Fruit fly (Drosophila melanogaster) whole organism, embryonic: ENCODE results near the gene GstO3.

Source experiments
- Antp ChIP-seq: fragments of 200-800 bp; sonication (Bioruptor generic); optimal IDR thresholded peaks from 3 replicates; lab custom pipeline; 2016; ENCODE audit warnings: missing biosample characterization, missing genetic modification characterization
- Atf-2 ChIP-seq: fragments of 200-800 bp; sonication (Bioruptor generic); optimal IDR thresholded peaks from 2 replicates; lab custom pipeline; 2016; ENCODE audit warnings: missing biosample characterization, missing genetic modification characterization
- CG11723 ChIP-seq: fragments of 200-800 bp; sonication (Bioruptor generic); optimal IDR thresholded peaks from 2 replicates; lab custom pipeline; 2017; ENCODE audit warnings: missing biosample characterization, mild to moderate bottlenecking, missing genetic modification characterization
- CG15514 ChIP-seq: fragments of 200-800 bp; sonication (Bioruptor generic); optimal IDR thresholded peaks from 3 replicates; lab custom pipeline; 2017; ENCODE audit warnings: missing biosample characterization, missing genetic modification characterization, mild to moderate bottlenecking, moderate library complexity, missing genetic modification reagents
- CG17385 ChIP-seq: fragments of 200-800 bp; sonication (Bioruptor generic); optimal IDR thresholded peaks from 3 replicates; lab custom pipeline; 2018; ENCODE audit warnings: missing biosample characterization, mild to moderate bottlenecking, missing genetic modification characterization
- CG17829 ChIP-seq: fragments of 200-800 bp; optimal IDR thresholded peaks from 2 replicates; lab custom pipeline; 2019; ENCODE audit warnings: missing biosample characterization, mild to moderate bottlenecking, missing genetic modification characterization, moderate library complexity
- CG30403 ChIP-seq: fragments of 200-800 bp; sonication (Bioruptor generic); optimal IDR thresholded peaks from 3 replicates; lab custom pipeline; 2016; ENCODE audit warnings: missing biosample characterization, missing genetic modification characterization
- CG31224 ChIP-seq: fragments of 200-800 bp; sonication (Bioruptor generic); IDR thresholded peaks from 2 replicates; pipeline ENCODE4 v1.3.6; 2022; ENCODE audit warnings: missing biosample characterization, missing genetic modification characterization
- CG3163 ChIP-seq: fragments of 200-800 bp; sonication (Bioruptor generic); optimal IDR thresholded peaks from 3 replicates; lab custom pipeline; 2016; ENCODE audit warnings: missing biosample characterization, missing genetic modification characterization
- CG3726 ChIP-seq: fragments of 200-800 bp; sonication (Bioruptor generic); IDR thresholded peaks from 3 replicates; pipeline ENCODE4, ENCODE4 v1.3.6; 2022; ENCODE audit warnings: missing biosample characterization, missing genetic modification characterization
- CG42726 ChIP-seq: fragments of 200-800 bp; sonication (Bioruptor generic); IDR thresholded peaks from 2 replicates; pipeline ENCODE4 v1.3.6; 2022; ENCODE audit warnings: missing biosample characterization, missing genetic modification characterization; ENCODE audit not compliant: partially characterized antibody
- CG4820 ChIP-seq: fragments of 200-800 bp; sonication (Bioruptor generic); optimal IDR thresholded peaks from 3 replicates; lab custom pipeline; 2016; ENCODE audit warnings: missing biosample characterization, missing genetic modification characterization
- CG5245 ChIP-seq: fragments of 200-800 bp; sonication (Bioruptor generic); optimal IDR thresholded peaks from 3 replicates; lab custom pipeline; 2016; ENCODE audit warnings: missing biosample characterization, missing genetic modification characterization
- CG6765 ChIP-seq: fragments of 200-800 bp; sonication (Bioruptor generic); optimal IDR thresholded peaks from 3 replicates; lab custom pipeline; 2017; ENCODE audit warnings: missing biosample characterization, mild to moderate bottlenecking, missing genetic modification characterization
- CG6813 ChIP-seq: fragments of 200-800 bp; sonication (Bioruptor generic); optimal IDR thresholded peaks from 2 replicates; lab custom pipeline; 2017; ENCODE audit warnings: missing biosample characterization, missing genetic modification characterization, mild to moderate bottlenecking, moderate library complexity, missing genetic modification reagents
- CG7556 ChIP-seq: fragments of 200-800 bp; sonication (Bioruptor generic); optimal IDR thresholded peaks from 2 replicates; lab custom pipeline; 2017; ENCODE audit warnings: missing biosample characterization, mild to moderate bottlenecking, missing genetic modification characterization
- CG7745 ChIP-seq: fragments of 200-800 bp; sonication (Bioruptor generic); optimal IDR thresholded peaks from 2 replicates; lab custom pipeline; 2018; ENCODE audit warnings: missing biosample characterization, mild to moderate bottlenecking, missing genetic modification characterization, moderate library complexity
- ERR ChIP-seq: fragments of 200-800 bp; sonication (Bioruptor generic); optimal IDR thresholded peaks from 2 replicates; lab custom pipeline; 2016; ENCODE audit warnings: missing biosample characterization, missing genetic modification characterization
- Ets65A ChIP-seq: fragments of 200-800 bp; sonication (Bioruptor generic); peaks from one replicate; lab custom pipeline; 2016; ENCODE audit warnings: missing biosample characterization, missing genetic modification characterization
- Myb ChIP-seq: fragments of 200-800 bp; sonication (Bioruptor generic); optimal IDR thresholded peaks from 2 replicates; lab custom pipeline; 2016; ENCODE audit warnings: missing biosample characterization, missing genetic modification characterization
- NK7.1 ChIP-seq: fragments of 200-800 bp; sonication (Bioruptor generic); optimal IDR thresholded peaks from 3 replicates; lab custom pipeline; 2016; ENCODE audit warnings: missing biosample characterization, missing genetic modification characterization
- Pdp1 ChIP-seq, 2 experiments: fragments of 200-800 bp; sonication (Bioruptor generic); optimal IDR thresholded peaks; 3 replicates each; lab custom pipeline; 2016; ENCODE audit warnings: missing biosample characterization in 2 of 2, missing genetic modification characterization in 2 of 2, mild to moderate bottlenecking in 1 of 2, moderate library complexity in 1 of 2
- Scr ChIP-seq: fragments of 200-800 bp; sonication (Bioruptor generic); IDR thresholded peaks from 2 replicates; pipeline ENCODE4 v1.3.6; 2022; ENCODE audit warnings: missing biosample characterization, missing genetic modification characterization; ENCODE audit not compliant: partially characterized antibody
- TFAM ChIP-seq: fragments of 200-800 bp; sonication (Bioruptor generic); optimal IDR thresholded peaks from 2 replicates; lab custom pipeline; 2017; ENCODE audit warnings: missing biosample characterization, missing genetic modification characterization, inconsistent platforms
- abd-A ChIP-seq: fragments of 200-800 bp; sonication (Bioruptor generic); optimal IDR thresholded peaks from 3 replicates; lab custom pipeline; 2019; ENCODE audit warnings: missing biosample characterization, mild to moderate bottlenecking, missing genetic modification characterization, moderate library complexity
- amos ChIP-seq: fragments of 200-800 bp; sonication (Bioruptor generic); IDR thresholded peaks from 2 replicates; pipeline ENCODE4 v1.3.6; 2022; ENCODE audit warnings: missing biosample characterization, missing genetic modification characterization; ENCODE audit not compliant: partially characterized antibody
- ap ChIP-seq: fragments of 200-800 bp; sonication (Bioruptor generic); IDR thresholded peaks from 2 replicates; pipeline ENCODE4 v1.3.6; 2022; ENCODE audit warnings: missing biosample characterization, missing genetic modification characterization
- corto ChIP-seq: fragments of 200-800 bp; sonication (Bioruptor generic); optimal IDR thresholded peaks from 2 replicates; lab custom pipeline; 2016; ENCODE audit warnings: missing biosample characterization, mild to moderate bottlenecking, missing genetic modification characterization, moderate library complexity
- cwo ChIP-seq: fragments of 200-800 bp; sonication (Bioruptor generic); optimal IDR thresholded peaks from 3 replicates; lab custom pipeline; 2017; ENCODE audit warnings: missing biosample characterization, missing genetic modification characterization, mild to moderate bottlenecking, moderate library complexity, missing genetic modification reagents
- da ChIP-seq: fragments of 200-800 bp; sonication (Bioruptor generic); optimal IDR thresholded peaks from 2 replicates; lab custom pipeline; 2016; ENCODE audit warnings: missing biosample characterization, missing genetic modification characterization
- emc ChIP-seq: fragments of 200-800 bp; sonication (Bioruptor generic); optimal IDR thresholded peaks from 2 replicates; lab custom pipeline; 2016; ENCODE audit warnings: missing biosample characterization, missing genetic modification characterization
- exex ChIP-seq: fragments of 200-800 bp; sonication (Bioruptor generic); optimal IDR thresholded peaks from 4 replicates; lab custom pipeline; 2018; ENCODE audit warnings: missing biosample characterization, mild to moderate bottlenecking, missing genetic modification characterization, moderate library complexity
- gro ChIP-seq: fragments of 200-800 bp; sonication (Bioruptor generic); optimal IDR thresholded peaks from 2 replicates; lab custom pipeline; 2016; ENCODE audit warnings: missing biosample characterization, missing genetic modification characterization
- ham ChIP-seq: fragments of 200-800 bp; sonication (Bioruptor generic); IDR thresholded peaks from 2 replicates; pipeline ENCODE4 v1.3.6; 2022; ENCODE audit warnings: missing biosample characterization, missing genetic modification characterization
- kay ChIP-seq: fragments of 200-800 bp; sonication (Bioruptor generic); optimal IDR thresholded peaks from 2 replicates; lab custom pipeline; 2016; ENCODE audit warnings: missing biosample characterization, missing genetic modification characterization
- lab ChIP-seq: fragments of 200-800 bp; sonication (Bioruptor generic); optimal IDR thresholded peaks from 3 replicates; lab custom pipeline; 2017; ENCODE audit warnings: missing biosample characterization, missing genetic modification characterization, mild to moderate bottlenecking, moderate library complexity, missing genetic modification reagents
- onecut ChIP-seq: fragments of 200-800 bp; sonication (Bioruptor generic); IDR thresholded peaks from 2 replicates; pipeline ENCODE4 v1.3.6; 2022; ENCODE audit warnings: missing biosample characterization, missing genetic modification characterization
- prd ChIP-seq, 3 experiments: fragments of >200 bp in 2 of 3; fragments of 200-800 bp in 1 of 3; sonication (Bioruptor generic) in 1 of 3; optimal IDR thresholded peaks in 2 of 3; IDR thresholded peaks in 1 of 3; 2 replicates in 2 of 3; 3 replicates in 1 of 3; pipeline versions ENCODE4 v1.3.6 to Lab custom; 2017 to 2022; ENCODE audit warnings: missing biosample characterization in 1 of 3, missing genetic modification characterization in 1 of 3
- sc ChIP-seq, 3 experiments: fragments of >200 bp in 2 of 3; fragments of 200-800 bp in 1 of 3; sonication (Bioruptor generic) in 1 of 3; optimal IDR thresholded peaks; 2 replicates in 2 of 3; 3 replicates in 1 of 3; lab custom pipeline; 2017; ENCODE audit warnings: mild to moderate bottlenecking in 1 of 3, missing biosample characterization in 1 of 3, missing genetic modification characterization in 1 of 3, missing genetic modification reagents in 1 of 3
- seq ChIP-seq: fragments of 200-800 bp; sonication (Bioruptor generic); IDR thresholded peaks from 2 replicates; pipeline ENCODE4 v1.3.6; 2022; ENCODE audit warnings: missing biosample characterization, missing genetic modification characterization
- sug ChIP-seq: fragments of 200-800 bp; optimal IDR thresholded peaks from 2 replicates; lab custom pipeline; 2019; ENCODE audit warnings: missing biosample characterization, mild to moderate bottlenecking, missing genetic modification characterization, moderate library complexity
- tio ChIP-seq: fragments of 200-800 bp; sonication (Bioruptor generic); optimal IDR thresholded peaks from 2 replicates; lab custom pipeline; 2017; ENCODE audit warnings: missing biosample characterization, missing genetic modification characterization, inconsistent platforms
- tll ChIP-seq, 2 experiments: fragments of 200-800 bp in 1 of 2; fragments of >200 bp in 1 of 2; sonication (Bioruptor generic) in 1 of 2; optimal IDR thresholded peaks; 2 replicates each; lab custom pipeline; 2017 to 2019; ENCODE audit warnings: missing biosample characterization in 2 of 2, missing genetic modification characterization in 2 of 2, mild to moderate bottlenecking in 1 of 2, moderate library complexity in 1 of 2
- tup ChIP-seq: fragments of 200-800 bp; sonication (Bioruptor generic); optimal IDR thresholded peaks from 2 replicates; lab custom pipeline; 2016; ENCODE audit warnings: missing biosample characterization, mild to moderate bottlenecking, missing genetic modification characterization, moderate library complexity
- unc-4 ChIP-seq: fragments of 200-800 bp; sonication (Bioruptor generic); IDR thresholded peaks from 2 replicates; pipeline ENCODE4 v1.3.6; 2022; ENCODE audit warnings: missing biosample characterization, missing genetic modification characterization; ENCODE audit not compliant: partially characterized antibody
- zen ChIP-seq: fragments of 200-800 bp; sonication (Bioruptor generic); optimal IDR thresholded peaks from 3 replicates; lab custom pipeline; 2018; ENCODE audit warnings: missing biosample characterization, mild to moderate bottlenecking, missing genetic modification characterization, moderate library complexity
- zfh1 ChIP-seq: fragments of 200-800 bp; sonication (Bioruptor generic); IDR thresholded peaks from 3 replicates; pipeline ENCODE4 v1.3.6; 2022; ENCODE audit warnings: missing biosample characterization, missing genetic modification characterization

GstO3 gene

dm6 chr3L:8518516-8519087, at the start of gene GstO3 (continued):
- TF ChIP-seq cwo (GFP tag; lab: Kevin White, UChicago) (no peak), CG15514 (GFP tag; lab: Kevin White, UChicago) (peak; percentile 52), CG30403 (GFP tag; lab: Kevin White, UChicago) (no peak), da (GFP tag; lab: Kevin White, UChicago) (no peak), CG7745 (no peak), Antp (GFP tag; lab: Kevin White, UChicago) (no peak), NK7.1 (GFP tag; lab: Kevin White, UChicago) (no peak), kay (GFP tag; lab: Kevin White, UChicago) (no peak), prd (optimal IDR thresholded peaks at IDR 0.05; lab: Kevin White, UChicago) (no peak), prd (GFP tag; IDR thresholded peaks at IDR 0.05; lab: Robert Waterston, UW) (no peak), seq (GFP tag; lab: Robert Waterston, UW) (no peak), CG5245 (GFP tag; lab: Kevin White, UChicago) (no peak), TFAM (GFP tag; lab: Kevin White, UChicago) (no peak), tup (GFP tag; lab: Kevin White, UChicago) (no peak), Pdp1 (GFP tag; optimal IDR thresholded peaks at IDR 0.05; lab: Kevin White, UChicago) (peak in 1 of 2 experiments; percentile 59), onecut (GFP tag; lab: Robert Waterston, UW) (no peak), exex (tag; lab: Kevin White, UChicago) (peak; percentile 19), Atf-2 (GFP tag; lab: Kevin White, UChicago) (no peak), Myb (GFP tag; lab: Kevin White, UChicago) (no peak), ERR (GFP tag; lab: Kevin White, UChicago) (no peak), lab (GFP tag; lab: Kevin White, UChicago) (peak; percentile 34), CG3726 (GFP tag; lab: Robert Waterston, UW) (no peak), CG3163 (peak; percentile 93), CG6765 (GFP tag; lab: Kevin White, UChicago) (no peak), CG42726 (GFP tag; lab: Robert Waterston, UW) (0 out of 2 replicates have a peak, but pooled peaks have one; percentile 26), gro (peak; percentile 3), sc (optimal IDR thresholded peaks at IDR 0.05; lab: Kevin White, UChicago) (no peak), sc (GFP tag; optimal IDR thresholded peaks at IDR 0.05; lab: Kevin White, UChicago) (no peak), corto (GFP tag; lab: Kevin White, UChicago) (peak; percentile 32), amos (GFP tag; lab: Robert Waterston, UW) (no peak; the same call in 1 of the 2 replicates), ap (GFP tag; lab: Robert Waterston, UW) (no peak)

dm6 chr3L:8480944-8481343, 37.7 kb upstream of the GstO3 start:
- TF ChIP-seq tll (GFP tag; optimal IDR thresholded peaks at IDR 0.05; lab: Kevin White, UChicago) (peak in 1 of 2 experiments; percentile 28), zen (peak; percentile 91), Ets65A (peak; percentile 41), emc (no peak), CG31224 (GFP tag; lab: Robert Waterston, UW) (no peak)
- TF ChIP-seq, all 482 proteins: peak for 3

dm6 chr3L:8506975-8507441, 11.7 kb upstream of the GstO3 start, which contains the start of gene CG43163:
Gene CG43163 (minus strand): TSS chr3L:8507146.
- peak; percentile 71 for TF ChIP-seq zfh1 (GFP tag; lab: Robert Waterston, UW)
- TF ChIP-seq unc-4 (GFP tag; lab: Robert Waterston, UW): no peak
- TF ChIP-seq abd-A: no peak
- TF ChIP-seq CG17385 (GFP tag; lab: Kevin White, UChicago): peak; percentile 67
- peak; percentile 70 for TF ChIP-seq CG17829 (tag; lab: Kevin White, UChicago)
- TF ChIP-seq tio (GFP tag; lab: Kevin White, UChicago): no peak
- no peak for TF ChIP-seq ham
- TF ChIP-seq CG6813: no peak
- TF ChIP-seq CG4820: peak; percentile 53
- TF ChIP-seq CG7556: peak; percentile 56
- TF ChIP-seq Scr (GFP tag; lab: Robert Waterston, UW): no peak
- no peak for TF ChIP-seq CG11723
- peak; percentile 50 for TF ChIP-seq sug (tag; lab: Kevin White, UChicago)
